Worm (Caenorhabditis elegans): ENCODE measurements around the gene Y45F3A.5.
A peak's percentile ranks its signal among the peaks of the same experiment; 100 is the strongest.

Gene Y45F3A.5

ce11 chrIII:10599699-10600098, 13.6 kb upstream of the Y45F3A.5 start:
- TF ChIP-seq cog-1 (tag; optimal IDR thresholded peaks at IDR 0.05), result no peak
- TF ChIP-seq flt-1 (GFP tag; IDR thresholded peaks at IDR 0.05), result no peak
- TF ChIP-seq ztf-29 (GFP tag; IDR thresholded peaks at IDR 0.05), result no peak
- TF ChIP-seq ztf-23 (GFP tag; IDR thresholded peaks at IDR 0.05), result 0 out of 2 replicates have a peak, but pooled peaks have one; percentile 9

- TF ChIP-seq tab-1 (GFP tag; IDR thresholded peaks at IDR 0.05) (no peak), flt-1 (GFP tag; IDR thresholded peaks at IDR 0.05) (no peak), klf-2 (GFP tag; conservative IDR thresholded peaks at IDR 0.05) (no peak), ztf-23 (GFP tag; IDR thresholded peaks at IDR 0.05) (no peak), cog-1 (tag; optimal IDR thresholded peaks at IDR 0.05) (no peak), T22C8.4 (GFP tag; IDR thresholded peaks at IDR 0.05) (no peak), med-1 (GFP tag; optimal IDR thresholded peaks at IDR 0.05; ENCODE audit: insufficient read depth) (no peak), ztf-29 (GFP tag; IDR thresholded peaks at IDR 0.05) (no peak), ref-1 (GFP tag; conservative IDR thresholded peaks at IDR 0.05) (no peak)
Measured at ce11 chrIII:10596387-10596786, 10.2 kb upstream of the Y45F3A.5 start, which contains the start of gene Y39A1A.3. TSS of gene Y39A1A.3 (minus strand) at chrIII:10596487.

ce11 chrIII:10595066-10595465, 8.9 kb upstream of the Y45F3A.5 start, which contains the start of gene Y45F3A.9:
TSS of gene Y45F3A.9 (minus strand) at chrIII:10595166.
- TF ChIP-seq ztf-29 (GFP tag; IDR thresholded peaks at IDR 0.05), result no peak
- TF ChIP-seq klf-2 (GFP tag; conservative IDR thresholded peaks at IDR 0.05), result no peak
- no peak for TF ChIP-seq flt-1 (GFP tag; IDR thresholded peaks at IDR 0.05)
- no peak for TF ChIP-seq ztf-23 (GFP tag; IDR thresholded peaks at IDR 0.05)
- TF ChIP-seq cog-1 (tag; optimal IDR thresholded peaks at IDR 0.05), result no peak
- no peak for TF ChIP-seq tab-1 (GFP tag; IDR thresholded peaks at IDR 0.05)
- TF ChIP-seq T22C8.4 (GFP tag; IDR thresholded peaks at IDR 0.05), result no peak
- TF ChIP-seq med-1 (GFP tag; optimal IDR thresholded peaks at IDR 0.05; ENCODE audit: insufficient read depth), result no peak

ce11 chrIII:10592729-10593128, 6.6 kb upstream of the Y45F3A.5 start, which contains the start of gene Y45F3A.8:
TSS of gene Y45F3A.8 (minus strand) at chrIII:10592829.
- TF ChIP-seq ref-1 (GFP tag; conservative IDR thresholded peaks at IDR 0.05) (no peak), ztf-29 (GFP tag; IDR thresholded peaks at IDR 0.05) (no peak), tab-1 (GFP tag; IDR thresholded peaks at IDR 0.05) (no peak), T22C8.4 (GFP tag; IDR thresholded peaks at IDR 0.05) (no peak), cog-1 (tag; optimal IDR thresholded peaks at IDR 0.05) (no peak), ztf-23 (GFP tag; IDR thresholded peaks at IDR 0.05) (no peak)

DNA sequence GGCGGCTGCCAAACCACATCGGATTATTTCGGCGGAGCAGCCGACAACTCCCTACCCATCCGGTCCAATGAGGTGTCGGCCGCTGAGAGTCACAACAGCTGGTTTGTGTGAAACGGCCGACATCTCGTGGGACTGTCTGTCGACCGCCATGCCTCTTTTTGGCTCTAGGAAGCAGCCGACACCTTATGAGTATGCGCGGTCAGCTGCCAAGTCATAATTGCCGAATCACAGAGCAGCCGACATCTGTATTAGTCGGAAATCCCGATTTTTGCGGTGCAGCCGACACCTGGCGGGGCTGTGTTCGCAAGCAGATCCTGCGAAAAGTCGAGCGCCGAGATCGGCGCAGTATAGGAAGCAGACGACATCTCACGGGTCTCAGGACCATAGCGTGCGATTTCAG, 5.9 kb upstream of the Y45F3A.5 start:
- no peak for TF ChIP-seq flt-1 (GFP tag; IDR thresholded peaks at IDR 0.05)
- no peak for TF ChIP-seq med-1 (GFP tag; optimal IDR thresholded peaks at IDR 0.05; ENCODE audit: insufficient read depth)
- TF ChIP-seq klf-2 (GFP tag; conservative IDR thresholded peaks at IDR 0.05), result no peak
- no peak for TF ChIP-seq tab-1 (GFP tag; IDR thresholded peaks at IDR 0.05)
- no peak for TF ChIP-seq ref-1 (GFP tag; conservative IDR thresholded peaks at IDR 0.05)
- TF ChIP-seq ztf-29 (GFP tag; IDR thresholded peaks at IDR 0.05), result no peak
- TF ChIP-seq ztf-23 (GFP tag; IDR thresholded peaks at IDR 0.05), result no peak
- no peak for TF ChIP-seq T22C8.4 (GFP tag; IDR thresholded peaks at IDR 0.05)
- TF ChIP-seq cog-1 (tag; optimal IDR thresholded peaks at IDR 0.05), result no peak

- TF ChIP-seq med-1 (GFP tag; optimal IDR thresholded peaks at IDR 0.05; ENCODE audit: insufficient read depth), result no peak
- TF ChIP-seq ref-1 (GFP tag; conservative IDR thresholded peaks at IDR 0.05), result no peak
- TF ChIP-seq cog-1 (tag; optimal IDR thresholded peaks at IDR 0.05), result no peak
- TF ChIP-seq flt-1 (GFP tag; IDR thresholded peaks at IDR 0.05), result no peak
- TF ChIP-seq klf-2 (GFP tag; conservative IDR thresholded peaks at IDR 0.05), result no peak
- TF ChIP-seq ztf-29 (GFP tag; IDR thresholded peaks at IDR 0.05), result no peak
- TF ChIP-seq tab-1 (GFP tag; IDR thresholded peaks at IDR 0.05), result no peak
- TF ChIP-seq T22C8.4 (GFP tag; IDR thresholded peaks at IDR 0.05), result no peak
- no peak for TF ChIP-seq ztf-23 (GFP tag; IDR thresholded peaks at IDR 0.05)
Measured at ce11 chrIII:10583483-10583882, 2.7 kb downstream of the Y45F3A.5 start.

ce11 chrIII:10580206-10580605, 5.9 kb downstream of the Y45F3A.5 start:
- TF ChIP-seq ztf-23 (GFP tag; IDR thresholded peaks at IDR 0.05), result no peak
- no peak for TF ChIP-seq tab-1 (GFP tag; IDR thresholded peaks at IDR 0.05)
- TF ChIP-seq flt-1 (GFP tag; IDR thresholded peaks at IDR 0.05), result no peak
- TF ChIP-seq med-1 (GFP tag; optimal IDR thresholded peaks at IDR 0.05; ENCODE audit: insufficient read depth), result no peak
- no peak for TF ChIP-seq ref-1 (GFP tag; conservative IDR thresholded peaks at IDR 0.05)
- TF ChIP-seq cog-1 (tag; optimal IDR thresholded peaks at IDR 0.05), result no peak

DNA sequence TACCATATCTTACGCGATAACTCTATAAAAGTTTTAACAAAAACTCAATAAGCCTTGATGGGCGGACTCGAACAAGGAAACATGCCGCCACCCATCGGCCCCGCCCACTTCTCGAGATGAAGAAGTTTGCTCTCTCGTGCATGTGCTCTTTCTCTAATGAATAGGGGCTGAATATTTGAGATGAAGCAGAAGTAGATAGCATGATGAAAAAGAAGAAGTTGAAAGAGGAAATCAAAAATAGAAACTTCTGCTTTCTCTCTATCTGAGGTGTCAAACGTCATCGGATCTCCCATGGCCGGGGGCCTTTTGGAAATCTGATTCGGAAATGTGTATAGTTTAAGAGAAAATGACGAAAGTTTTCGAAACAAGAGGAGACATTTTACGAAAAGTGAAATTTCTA, 7.3 kb downstream of the Y45F3A.5 start:
- TF ChIP-seq ztf-23 (GFP tag; IDR thresholded peaks at IDR 0.05), result no peak
- no peak for TF ChIP-seq ztf-29 (GFP tag; IDR thresholded peaks at IDR 0.05)
- no peak for TF ChIP-seq tab-1 (GFP tag; IDR thresholded peaks at IDR 0.05)
- TF ChIP-seq flt-1 (GFP tag; IDR thresholded peaks at IDR 0.05), result no peak
- TF ChIP-seq klf-2 (GFP tag; conservative IDR thresholded peaks at IDR 0.05), result no peak
- TF ChIP-seq T22C8.4 (GFP tag; IDR thresholded peaks at IDR 0.05), result no peak
- TF ChIP-seq ref-1 (GFP tag; conservative IDR thresholded peaks at IDR 0.05), result no peak
- no peak for TF ChIP-seq cog-1 (tag; optimal IDR thresholded peaks at IDR 0.05)
- no peak for TF ChIP-seq med-1 (GFP tag; optimal IDR thresholded peaks at IDR 0.05; ENCODE audit: insufficient read depth)

ce11 chrIII:10577782-10578181, 8.4 kb downstream of the Y45F3A.5 start:
- TF ChIP-seq ztf-29 (GFP tag; IDR thresholded peaks at IDR 0.05) (no peak), med-1 (GFP tag; optimal IDR thresholded peaks at IDR 0.05; ENCODE audit: insufficient read depth) (no peak), T22C8.4 (GFP tag; IDR thresholded peaks at IDR 0.05) (no peak), ztf-23 (GFP tag; IDR thresholded peaks at IDR 0.05) (no peak), flt-1 (GFP tag; IDR thresholded peaks at IDR 0.05) (no peak), tab-1 (GFP tag; IDR thresholded peaks at IDR 0.05) (no peak), cog-1 (tag; optimal IDR thresholded peaks at IDR 0.05) (no peak), klf-2 (GFP tag; conservative IDR thresholded peaks at IDR 0.05) (no peak), ref-1 (GFP tag; conservative IDR thresholded peaks at IDR 0.05) (no peak)

DNA sequence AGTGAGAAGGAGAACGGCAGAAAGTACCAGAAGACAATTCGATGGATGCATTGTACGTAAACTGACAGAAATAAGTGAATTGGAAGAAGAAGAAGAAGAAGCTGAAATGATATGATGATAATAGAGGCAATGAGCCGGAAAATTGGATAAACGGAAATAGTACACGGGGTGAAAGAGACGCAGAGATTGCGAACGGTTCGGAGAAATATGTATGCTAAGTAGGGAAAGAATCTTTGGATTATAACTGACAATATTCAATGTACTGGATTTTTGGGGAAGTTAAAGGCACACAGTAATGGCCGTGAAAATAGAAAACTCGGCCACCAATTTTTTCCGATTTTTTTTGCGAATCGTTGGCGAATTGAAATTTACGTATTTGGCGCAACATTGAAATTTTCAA, 10.8 kb downstream of the Y45F3A.5 start, which contains the start of gene Y45F3A.4:
Gene Y45F3A.4, minus strand, starts transcription at position 101 of the 400 bp plus-strand sequence.
- no peak for TF ChIP-seq ztf-23 (GFP tag; IDR thresholded peaks at IDR 0.05)
- TF ChIP-seq T22C8.4 (GFP tag; IDR thresholded peaks at IDR 0.05), result no peak
- no peak for TF ChIP-seq flt-1 (GFP tag; IDR thresholded peaks at IDR 0.05)
- no peak for TF ChIP-seq cog-1 (tag; optimal IDR thresholded peaks at IDR 0.05)
- TF ChIP-seq tab-1 (GFP tag; IDR thresholded peaks at IDR 0.05), result no peak
- no peak for TF ChIP-seq med-1 (GFP tag; optimal IDR thresholded peaks at IDR 0.05; ENCODE audit: insufficient read depth)
- no peak for TF ChIP-seq ztf-29 (GFP tag; IDR thresholded peaks at IDR 0.05)
- TF ChIP-seq klf-2 (GFP tag; conservative IDR thresholded peaks at IDR 0.05), result no peak

Data from whole organism, midembryonic.